Worm (Caenorhabditis elegans) whole organism, young adult: ENCODE data around the gene Y7A5A.7.

Experiments
- aptf-3 ChIP-seq: fragments of 200-800 bp; sonication (Bioruptor generic); IDR thresholded peaks from 2 replicates; pipeline ENCODE4 v1.3.6; 2022; ENCODE audit warnings: missing genetic modification characterization, missing compliant biosample characterization
- athp-1 ChIP-seq: sonication (generic microtip); optimal IDR thresholded peaks from 2 replicates; lab custom pipeline; 2017; ENCODE audit warnings: mild to moderate bottlenecking, missing genetic modification characterization, missing compliant biosample characterization
- lag-1 ChIP-seq: fragments of 200-800 bp; sonication (Bioruptor generic); IDR thresholded peaks from 2 replicates; pipeline ENCODE4 v1.3.6; 2022; ENCODE audit warnings: missing genetic modification reagents, missing genetic modification characterization, missing compliant biosample characterization
- nfya-1 ChIP-seq: sonication (generic microtip); optimal IDR thresholded peaks from 2 replicates; lab custom pipeline; 2017; ENCODE audit warnings: antibody characterized with exemption, missing compliant biosample characterization, missing genetic modification characterization, borderline replicate concordance; ENCODE audit not compliant: insufficient read depth
- nhr-179 ChIP-seq: sonication (generic microtip); optimal IDR thresholded peaks from 2 replicates; lab custom pipeline; 2016; ENCODE audit warnings: mild to moderate bottlenecking, missing genetic modification characterization, missing compliant biosample characterization
- snpc-4 ChIP-seq, 5 experiments: fragments of 150-350 bp in 1 of 5; sonication (generic microtip) in 4 of 5; optimal IDR thresholded peaks; 2 replicates each; lab custom pipeline; 2014 to 2018; ENCODE audit warnings: missing genetic modification characterization in 5 of 5, missing biosample characterization in 3 of 5, antibody characterized with exemption in 2 of 5, mild to moderate bottlenecking in 2 of 5, missing compliant biosample characterization in 2 of 5, missing genotype in 2 of 5, moderate library complexity in 2 of 5, missing genetic modification reagents in 1 of 5

DNA sequence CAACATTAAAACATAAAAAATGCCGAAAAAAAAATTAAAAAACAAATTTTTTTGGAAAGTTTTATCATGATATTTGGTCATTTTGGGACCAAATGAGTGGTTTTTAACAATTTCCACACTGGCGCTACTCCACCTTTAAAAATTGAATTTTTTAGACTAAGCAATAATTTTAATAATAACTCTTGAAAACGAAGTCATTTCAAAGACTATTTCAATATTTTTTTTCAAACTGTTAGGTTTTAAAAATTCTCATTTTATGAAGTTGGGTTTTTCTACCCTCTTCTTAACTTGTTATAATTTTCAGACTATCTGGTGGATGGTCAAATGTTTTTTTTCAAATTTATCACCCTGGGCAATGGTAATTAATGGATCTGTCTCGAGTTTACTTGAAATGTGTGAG is 18.2 kb upstream of the Y7A5A.7 start, which contains the start of gene Y7A5A.8:
- no peak for TF ChIP-seq athp-1 (tag; lab: Kevin White, UChicago)
- no peak for TF ChIP-seq snpc-4 (GFP tag; optimal IDR thresholded peaks at IDR 0.05; lab: Kevin White, UChicago)
- no peak for TF ChIP-seq snpc-4 (tag; optimal IDR thresholded peaks at IDR 0.05; lab: Kevin White, UChicago)
- TF ChIP-seq lag-1 (GFP tag; lab: Robert Waterston, UW): no peak
- no peak for TF ChIP-seq aptf-3 (GFP tag; lab: Robert Waterston, UW)
- TF ChIP-seq nhr-179: no peak
- TF ChIP-seq nfya-1 (tag; lab: Kevin White, UChicago): no peak
